Fruit fly (Drosophila melanogaster) whole organism, embryonic: Measurements from ENCODE around the gene Spn88Eb.

Source experiments
- Ada2b ChIP-seq: fragments of 200-800 bp; sonication (Bioruptor generic); IDR thresholded peaks from 2 replicates; pipeline ENCODE4 v1.3.6; 2022; ENCODE audit warnings: missing biosample characterization, missing genetic modification characterization
- Aef1 ChIP-seq: fragments of 200-800 bp; sonication (Bioruptor generic); IDR thresholded peaks from 3 replicates; pipeline ENCODE4 v1.3.6; 2022; ENCODE audit warnings: missing biosample characterization, missing genetic modification characterization
- Awh ChIP-seq: fragments of 200-800 bp; sonication (Bioruptor generic); IDR thresholded peaks from 2 replicates; pipeline ENCODE4, ENCODE4 v1.3.6; 2022; ENCODE audit warnings: missing biosample characterization, missing genetic modification characterization
- CG10147 ChIP-seq: fragments of 200-800 bp; sonication (Bioruptor generic); optimal IDR thresholded peaks from 2 replicates; lab custom pipeline; 2019; ENCODE audit warnings: missing biosample characterization, mild to moderate bottlenecking, missing genetic modification characterization, moderate library complexity
- CG10543 ChIP-seq: fragments of 200-800 bp; sonication (Bioruptor generic); optimal IDR thresholded peaks from 3 replicates; lab custom pipeline; 2017; ENCODE audit warnings: missing biosample characterization, mild to moderate bottlenecking, missing genetic modification characterization, moderate library complexity
- CG11093 ChIP-seq: fragments of 200-800 bp; sonication (Bioruptor generic); IDR thresholded peaks from 3 replicates; pipeline ENCODE4 v1.3.6; 2022; ENCODE audit warnings: missing biosample characterization, missing genetic modification characterization
- CG13296 ChIP-seq: fragments of 200-800 bp; sonication (Bioruptor generic); optimal IDR thresholded peaks from 3 replicates; lab custom pipeline; 2018; ENCODE audit warnings: missing biosample characterization, mild to moderate bottlenecking, missing genetic modification characterization
- CG15479 ChIP-seq: fragments of 200-800 bp; sonication (Bioruptor generic); optimal IDR thresholded peaks from 3 replicates; lab custom pipeline; 2019; ENCODE audit warnings: missing biosample characterization, mild to moderate bottlenecking, missing genetic modification characterization, moderate library complexity
- CG16779 ChIP-seq: fragments of 200-800 bp; sonication (Bioruptor generic); IDR thresholded peaks from 2 replicates; pipeline ENCODE4 v1.3.6; 2022; ENCODE audit warnings: missing biosample characterization, missing genetic modification characterization
- CG18599 ChIP-seq: fragments of 200-800 bp; sonication (Bioruptor generic); optimal IDR thresholded peaks from 3 replicates; lab custom pipeline; 2017; ENCODE audit warnings: missing biosample characterization, missing genetic modification characterization, mild to moderate bottlenecking, moderate library complexity, missing genetic modification reagents
- CG2678 ChIP-seq: fragments of 200-800 bp; sonication (Bioruptor generic); optimal IDR thresholded peaks from 3 replicates; lab custom pipeline; 2019; ENCODE audit warnings: missing biosample characterization, mild to moderate bottlenecking, missing genetic modification characterization, moderate library complexity
- CG31388 ChIP-seq: fragments of 200-800 bp; sonication (Bioruptor generic); optimal IDR thresholded peaks from 2 replicates; lab custom pipeline; 2016; ENCODE audit warnings: missing biosample characterization, missing genetic modification characterization
- CG4404 ChIP-seq: fragments of 200-800 bp; sonication (Bioruptor generic); IDR thresholded peaks from 2 replicates; pipeline ENCODE4 v1.3.6; 2022; ENCODE audit warnings: missing biosample characterization, missing genetic modification characterization
- CG4854 ChIP-seq: fragments of 200-800 bp; sonication (Bioruptor generic); optimal IDR thresholded peaks from 2 replicates; lab custom pipeline; 2016; ENCODE audit warnings: missing biosample characterization, missing genetic modification characterization, inconsistent platforms
- CG6765 ChIP-seq: fragments of 200-800 bp; sonication (Bioruptor generic); optimal IDR thresholded peaks from 3 replicates; lab custom pipeline; 2017; ENCODE audit warnings: missing biosample characterization, mild to moderate bottlenecking, missing genetic modification characterization
- CG7556 ChIP-seq: fragments of 200-800 bp; sonication (Bioruptor generic); optimal IDR thresholded peaks from 2 replicates; lab custom pipeline; 2017; ENCODE audit warnings: missing biosample characterization, mild to moderate bottlenecking, missing genetic modification characterization
- CG7987 ChIP-seq: fragments of 200-800 bp; sonication (Bioruptor generic); optimal IDR thresholded peaks from 2 replicates; lab custom pipeline; 2018; ENCODE audit warnings: missing biosample characterization, mild to moderate bottlenecking, missing genetic modification characterization, moderate library complexity
- Chrac-16 ChIP-seq: fragments of 200-800 bp; sonication (Bioruptor generic); optimal IDR thresholded peaks from 3 replicates; lab custom pipeline; 2016; ENCODE audit warnings: missing biosample characterization, missing genetic modification characterization
- D ChIP-seq, 2 experiments: fragments of 200-800 bp in 1 of 2; fragments of >200 bp in 1 of 2; sonication (Bioruptor generic) in 1 of 2; optimal IDR thresholded peaks; 2 replicates in 1 of 2; 3 replicates in 1 of 2; lab custom pipeline; 2017; ENCODE audit warnings: mild to moderate bottlenecking in 1 of 2, missing biosample characterization in 1 of 2, missing genetic modification characterization in 1 of 2, missing genetic modification reagents in 1 of 2
- Dek ChIP-seq: fragments of 200-800 bp; sonication (Bioruptor generic); optimal IDR thresholded peaks from 3 replicates; lab custom pipeline; 2019; ENCODE audit warnings: missing biosample characterization, mild to moderate bottlenecking, missing genetic modification characterization, moderate library complexity
- Fer3 ChIP-seq: fragments of 200-800 bp; sonication (Bioruptor generic); optimal IDR thresholded peaks from 2 replicates; lab custom pipeline; 2018; ENCODE audit warnings: missing biosample characterization, mild to moderate bottlenecking, missing genetic modification characterization, moderate library complexity
- Gsc ChIP-seq: fragments of 200-800 bp; sonication (Bioruptor generic); IDR thresholded peaks from 2 replicates; pipeline ENCODE4 v1.3.6; 2022; ENCODE audit warnings: missing biosample characterization, missing genetic modification characterization
- H15 ChIP-seq: fragments of 200-800 bp; sonication (Bioruptor generic); IDR thresholded peaks from 3 replicates; pipeline ENCODE4 v1.3.6; 2022; ENCODE audit warnings: missing biosample characterization, missing genetic modification characterization
- HLHmδ ChIP-seq: fragments of 200-800 bp; sonication (Bioruptor generic); optimal IDR thresholded peaks from 2 replicates; lab custom pipeline; 2018; ENCODE audit warnings: missing biosample characterization, mild to moderate bottlenecking, missing genetic modification characterization, moderate library complexity
- Kr ChIP-seq: fragments of 200-800 bp; sonication (Bioruptor generic); optimal IDR thresholded peaks from 2 replicates; lab custom pipeline; 2017; ENCODE audit warnings: missing biosample characterization, mild to moderate bottlenecking, missing genetic modification characterization
- Side ChIP-seq: fragments of 200-800 bp; sonication (Bioruptor generic); optimal IDR thresholded peaks from 2 replicates; lab custom pipeline; 2016; ENCODE audit warnings: missing biosample characterization, missing genetic modification characterization
- Ssrp ChIP-seq: fragments of 200-800 bp; sonication (Bioruptor generic); optimal IDR thresholded peaks from 2 replicates; lab custom pipeline; 2018; ENCODE audit warnings: missing biosample characterization, mild to moderate bottlenecking, missing genetic modification characterization, moderate library complexity
- Xrp1 ChIP-seq: fragments of 200-800 bp; sonication (Bioruptor generic); IDR thresholded peaks from 2 replicates; pipeline ENCODE4 v1.3.6; 2022; ENCODE audit warnings: missing biosample characterization, missing genetic modification characterization
- ato ChIP-seq: fragments of 200-800 bp; sonication (Bioruptor generic); IDR thresholded peaks from 2 replicates; pipeline ENCODE4 v1.3.6; 2022; ENCODE audit warnings: missing biosample characterization, missing genetic modification characterization; ENCODE audit not compliant: partially characterized antibody
- bbx ChIP-seq: fragments of 200-800 bp; sonication (Bioruptor generic); IDR thresholded peaks from 2 replicates; pipeline ENCODE4 v1.3.6; 2022; ENCODE audit warnings: missing biosample characterization, missing genetic modification characterization; ENCODE audit not compliant: partially characterized antibody
- crc ChIP-seq: fragments of 200-800 bp; sonication (Bioruptor generic); optimal IDR thresholded peaks from 2 replicates; lab custom pipeline; 2016; ENCODE audit warnings: missing biosample characterization, missing genetic modification characterization
- crp ChIP-seq, 2 experiments: fragments of 200-800 bp; sonication (Bioruptor generic); optimal IDR thresholded peaks; 2 replicates in 1 of 2; 3 replicates in 1 of 2; lab custom pipeline; 2017; ENCODE audit warnings: missing biosample characterization in 2 of 2, missing genetic modification characterization in 2 of 2, mild to moderate bottlenecking in 1 of 2, moderate library complexity in 1 of 2
- eyg ChIP-seq: fragments of 200-800 bp; sonication (Bioruptor generic); optimal IDR thresholded peaks from 3 replicates; lab custom pipeline; 2016; ENCODE audit warnings: missing biosample characterization, missing genetic modification characterization
- ham ChIP-seq: fragments of 200-800 bp; sonication (Bioruptor generic); IDR thresholded peaks from 2 replicates; pipeline ENCODE4 v1.3.6; 2022; ENCODE audit warnings: missing biosample characterization, missing genetic modification characterization
- inv ChIP-seq: fragments of 200-800 bp; sonication (Bioruptor generic); IDR thresholded peaks from 2 replicates; pipeline ENCODE4 v1.3.6; 2022; ENCODE audit warnings: missing biosample characterization, missing genetic modification characterization; ENCODE audit not compliant: partially characterized antibody
- ken ChIP-seq: fragments of 200-800 bp; sonication (Bioruptor generic); IDR thresholded peaks from 3 replicates; pipeline ENCODE4 v1.3.6; 2022; ENCODE audit warnings: missing biosample characterization, missing genetic modification characterization
- lab ChIP-seq: fragments of 200-800 bp; sonication (Bioruptor generic); optimal IDR thresholded peaks from 3 replicates; lab custom pipeline; 2017; ENCODE audit warnings: missing biosample characterization, missing genetic modification characterization, mild to moderate bottlenecking, moderate library complexity, missing genetic modification reagents
- luna ChIP-seq: fragments of 200-800 bp; sonication (Bioruptor generic); optimal IDR thresholded peaks from 2 replicates; lab custom pipeline; 2016; ENCODE audit warnings: missing biosample characterization, missing genetic modification characterization
- pfk ChIP-seq: fragments of 200-800 bp; sonication (Bioruptor generic); optimal IDR thresholded peaks from 2 replicates; lab custom pipeline; 2018; ENCODE audit warnings: missing biosample characterization, mild to moderate bottlenecking, missing genetic modification characterization, moderate library complexity
- pnt ChIP-seq: fragments of 200-800 bp; sonication (Bioruptor generic); optimal IDR thresholded peaks from 3 replicates; lab custom pipeline; 2016; ENCODE audit warnings: missing biosample characterization, missing genetic modification characterization
- salm ChIP-seq: fragments of 200-800 bp; sonication (Bioruptor generic); optimal IDR thresholded peaks from 2 replicates; lab custom pipeline; 2018; ENCODE audit warnings: missing biosample characterization, mild to moderate bottlenecking, missing genetic modification characterization
- sug ChIP-seq: fragments of 200-800 bp; optimal IDR thresholded peaks from 2 replicates; lab custom pipeline; 2019; ENCODE audit warnings: missing biosample characterization, mild to moderate bottlenecking, missing genetic modification characterization, moderate library complexity
- tll ChIP-seq, 2 experiments: fragments of 200-800 bp in 1 of 2; fragments of >200 bp in 1 of 2; sonication (Bioruptor generic) in 1 of 2; optimal IDR thresholded peaks; 2 replicates each; lab custom pipeline; 2017 to 2019; ENCODE audit warnings: missing biosample characterization in 2 of 2, missing genetic modification characterization in 2 of 2, mild to moderate bottlenecking in 1 of 2, moderate library complexity in 1 of 2
- vnd ChIP-seq: fragments of 200-800 bp; sonication (Bioruptor generic); IDR thresholded peaks from 3 replicates; pipeline ENCODE4 v1.3.6; 2022; ENCODE audit warnings: missing biosample characterization, missing genetic modification characterization; ENCODE audit not compliant: partially characterized antibody
- z ChIP-seq: fragments of 200-800 bp; sonication (Bioruptor generic); IDR thresholded peaks from 3 replicates; pipeline ENCODE4 v1.3.6; 2022; ENCODE audit warnings: missing biosample characterization, missing genetic modification characterization
- zfh1 ChIP-seq: fragments of 200-800 bp; sonication (Bioruptor generic); IDR thresholded peaks from 3 replicates; pipeline ENCODE4 v1.3.6; 2022; ENCODE audit warnings: missing biosample characterization, missing genetic modification characterization

Gene Spn88Eb

dm6 chr3R:15197373-15197772 lies 11.2 kb downstream of the Spn88Eb start (continued):
- no peak for TF ChIP-seq salm (tag; lab: Kevin White, UChicago)
- no peak for TF ChIP-seq pfk (GFP tag; lab: Kevin White, UChicago)
- no peak for TF ChIP-seq CG7556 (GFP tag; lab: Kevin White, UChicago)
- TF ChIP-seq CG18599: peak; percentile 5
- peak; percentile 36; the same call in 1 of the 2 replicates for TF ChIP-seq Awh
- no peak for TF ChIP-seq Fer3 (tag; lab: Kevin White, UChicago)
- TF ChIP-seq CG7987: peak; percentile 6
- no peak for TF ChIP-seq CG4854 (GFP tag; lab: Kevin White, UChicago)
- peak; percentile 1 for TF ChIP-seq CG6765 (GFP tag; lab: Kevin White, UChicago)
- TF ChIP-seq lab (GFP tag; lab: Kevin White, UChicago): peak; percentile 20
- TF ChIP-seq Ssrp: no peak
- peak; percentile 24 for TF ChIP-seq sug (tag; lab: Kevin White, UChicago)
- TF ChIP-seq luna (GFP tag; lab: Kevin White, UChicago): no peak
- TF ChIP-seq CG13296 (GFP tag; lab: Kevin White, UChicago): peak; percentile 20
- TF ChIP-seq tll (GFP tag; optimal IDR thresholded peaks at IDR 0.05; lab: Kevin White, UChicago): no peak
- peak; percentile 39 for TF ChIP-seq CG10543 (GFP tag; lab: Kevin White, UChicago)

DNA sequence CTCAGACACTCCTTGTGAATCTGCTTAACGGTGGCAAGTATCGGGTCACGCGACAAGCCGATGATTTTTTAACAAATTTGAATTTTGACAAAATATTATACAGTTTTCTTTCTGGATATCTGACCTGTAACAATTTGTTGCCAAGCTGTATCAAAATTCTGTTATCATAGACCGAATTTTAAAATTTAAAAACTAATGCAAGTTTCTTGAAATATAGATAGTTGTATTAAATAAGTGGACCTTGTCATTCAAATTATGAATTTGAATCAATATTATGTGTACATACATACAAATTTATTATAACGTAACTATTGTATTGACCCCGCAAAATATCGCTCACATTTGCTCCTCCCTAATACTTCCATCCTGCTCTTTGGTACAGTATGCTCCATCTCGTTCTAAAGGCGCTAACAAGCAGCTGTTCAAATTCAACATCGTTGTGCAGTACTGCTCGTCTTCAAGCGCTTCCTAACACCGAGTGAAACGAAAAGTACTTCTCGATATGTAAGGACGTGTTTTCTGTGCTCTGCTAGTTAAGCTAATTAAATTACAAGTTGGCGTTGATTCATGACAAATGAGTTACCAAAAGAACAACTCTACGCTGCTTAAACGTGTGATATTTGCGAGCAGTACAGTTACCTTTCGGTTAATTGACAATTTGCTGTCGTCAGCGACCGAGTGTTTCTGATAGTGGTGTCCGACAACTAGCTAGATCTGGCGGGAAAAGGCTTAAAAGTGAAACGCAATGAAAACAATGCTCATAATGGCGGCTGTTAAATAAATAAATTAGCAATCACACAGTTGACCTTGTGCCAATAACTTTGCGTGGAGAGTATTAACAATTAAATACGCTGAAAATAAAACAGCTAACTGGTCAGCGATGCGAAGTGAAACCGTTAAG lies 12.2 kb downstream of the Spn88Eb start, which contains the start of the genes Kpc1 and CG42542:
Gene Kpc1 (minus strand): TSS at position 77 of the 901 bp plus-strand sequence.
Gene CG42542 (plus strand): TSS at position 465 of the 901 bp plus-strand sequence.
- TF ChIP-seq Kr (GFP tag; lab: Kevin White, UChicago) (peak; percentile 11), CG2678 (tag; lab: Kevin White, UChicago) (peak; percentile 3), Ada2b (GFP tag; lab: Robert Waterston, UW) (peak; percentile 35; the same call in 1 of the 2 replicates), Xrp1 (GFP tag; lab: Robert Waterston, UW) (peak; percentile 55; the same call in 1 of the 2 replicates), ken (GFP tag; lab: Robert Waterston, UW) (peak; percentile 67), H15 (GFP tag; lab: Robert Waterston, UW) (0 out of 3 replicates have a peak, but pooled peaks have one; percentile 42), CG31388 (GFP tag; lab: Kevin White, UChicago) (peak; percentile 37), zfh1 (GFP tag; lab: Robert Waterston, UW) (peak; percentile 50), Aef1 (GFP tag; lab: Robert Waterston, UW) (no peak), Gsc (no peak), Chrac-16 (GFP tag; lab: Kevin White, UChicago) (peak; percentile 67), D (optimal IDR thresholded peaks at IDR 0.05; lab: Kevin White, UChicago) (no peak), D (GFP tag; optimal IDR thresholded peaks at IDR 0.05; lab: Kevin White, UChicago) (peak; percentile 11), HLHmδ (GFP tag; lab: Kevin White, UChicago) (peak; percentile 63), pnt (peak; percentile 60), CG4404 (GFP tag; lab: Robert Waterston, UW) (peak; percentile 75; the same call in 1 of the 2 replicates), Side (peak; percentile 61), ato (GFP tag; lab: Robert Waterston, UW) (peak; percentile 84), vnd (GFP tag; lab: Robert Waterston, UW) (peak; percentile 89), CG15479 (GFP tag; lab: Kevin White, UChicago) (no peak), z (GFP tag; lab: Robert Waterston, UW) (no peak), eyg (GFP tag; lab: Kevin White, UChicago) (peak; percentile 24), bbx (GFP tag; lab: Robert Waterston, UW) (peak; percentile 70), CG10147 (GFP tag; lab: Kevin White, UChicago) (no peak), Dek (tag; lab: Kevin White, UChicago) (peak; percentile 74), inv (peak; percentile 90), CG11093 (GFP tag; lab: Robert Waterston, UW) (no peak), ham (GFP tag; lab: Robert Waterston, UW) (no peak), crp (GFP tag; optimal IDR thresholded peaks at IDR 0.05; lab: Kevin White, UChicago) (peak; percentile 63 to 90), crc (GFP tag; lab: Kevin White, UChicago) (peak; percentile 8), CG16779 (GFP tag; lab: Robert Waterston, UW) (peak; percentile 41; the same call in 1 of the 2 replicates)
